Worm (Caenorhabditis elegans) whole organism, midembryonic: ENCODE results near the gene psr-1.

ENCODE experiments used
- T22C8.4 ChIP-seq: fragments of 200-800 bp; sonication (Bioruptor generic); IDR thresholded peaks from 2 replicates; pipeline ENCODE4 v1.3.6; 2022; ENCODE audit warnings: missing genetic modification characterization, missing compliant biosample characterization
- cog-1 ChIP-seq: sonication (generic microtip); optimal IDR thresholded peaks from 2 replicates; lab custom pipeline; 2016; ENCODE audit warnings: missing genetic modification characterization, missing compliant biosample characterization
- flt-1 ChIP-seq: fragments of 200-800 bp; sonication (Bioruptor generic); IDR thresholded peaks from 2 replicates; pipeline ENCODE4 v1.3.6; 2022; ENCODE audit warnings: missing genetic modification characterization, missing compliant biosample characterization
- klf-2 ChIP-seq: fragments of 200-800 bp; sonication (Bioruptor generic); conservative IDR thresholded peaks from 2 replicates; pipeline ENCODE4 v1.3.6; 2022; ENCODE audit warnings: missing genetic modification reagents, missing genetic modification characterization, missing compliant biosample characterization
- med-1 ChIP-seq: sonication (generic microtip); optimal IDR thresholded peaks from 2 replicates; lab custom pipeline; 2017; ENCODE audit warnings: missing genetic modification characterization, mild to moderate bottlenecking, missing compliant biosample characterization, antibody characterized with exemption, missing genetic modification reagents; ENCODE audit not compliant: insufficient read depth
- ref-1 ChIP-seq: fragments of 200-800 bp; sonication (Bioruptor generic); conservative IDR thresholded peaks from 2 replicates; pipeline ENCODE4 v1.3.6; 2022; ENCODE audit warnings: missing genetic modification reagents, missing genetic modification characterization, missing compliant biosample characterization
- ztf-23 ChIP-seq: fragments of 200-800 bp; sonication (Bioruptor generic); IDR thresholded peaks from 2 replicates; pipeline ENCODE4 v1.3.6; 2022; ENCODE audit warnings: missing genetic modification reagents, missing genetic modification characterization, missing compliant biosample characterization
- ztf-29 ChIP-seq: fragments of 200-800 bp; sonication (Bioruptor generic); IDR thresholded peaks from 2 replicates; pipeline ENCODE4 v1.3.6; 2022; ENCODE audit warnings: missing genetic modification reagents, missing genetic modification characterization, missing compliant biosample characterization

DNA sequence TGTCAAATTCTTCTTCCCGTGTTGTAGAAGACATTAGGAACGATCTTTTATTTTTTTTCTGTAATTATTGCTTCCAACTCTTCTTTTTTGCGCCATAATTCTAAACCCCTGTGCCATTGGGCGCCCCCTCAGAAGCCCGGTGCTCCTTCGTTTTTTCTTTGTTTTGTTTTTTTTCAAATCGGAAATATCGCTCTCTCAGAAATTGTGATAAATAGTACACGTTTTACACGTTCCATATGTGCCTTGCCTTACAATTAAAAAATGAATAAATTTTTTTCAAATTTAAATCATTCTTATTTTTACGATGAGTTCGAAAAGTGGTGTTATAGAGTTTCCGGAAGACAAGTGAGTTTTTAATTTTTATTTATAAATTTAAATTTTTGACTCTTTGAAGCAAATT lies 3.6 kb upstream of the psr-1 start, which contains the start of gene F29B9.7:
- no peak for TF ChIP-seq cog-1 (tag; lab: Kevin White, UChicago)
- TF ChIP-seq ztf-23 (GFP tag; lab: Robert Waterston, UW) = no peak
- no peak for TF ChIP-seq klf-2 (GFP tag; lab: Robert Waterston, UW)
- TF ChIP-seq flt-1 (GFP tag; lab: Robert Waterston, UW) = no peak
- TF ChIP-seq ztf-29 (GFP tag; lab: Robert Waterston, UW) = no peak
- TF ChIP-seq ref-1 (GFP tag; lab: Robert Waterston, UW) = no peak
- TF ChIP-seq med-1 (GFP tag; lab: Kevin White, UChicago) = no peak
- TF ChIP-seq T22C8.4 (GFP tag; lab: Robert Waterston, UW) = no peak
